Worm (Caenorhabditis elegans) whole organism, L3 larva: Measurements from ENCODE around the gene ttr-43.

Experiments used
- R02D3.7 ChIP-seq: fragments of 150-350 bp; optimal IDR thresholded peaks from 2 replicates; lab custom pipeline; 2014; ENCODE audit warnings: missing biosample characterization, missing genetic modification characterization
- ZK546.5 ChIP-seq: sonication (generic microtip); optimal IDR thresholded peaks from 2 replicates; lab custom pipeline; 2017; ENCODE audit warnings: missing biosample characterization, missing genetic modification characterization
- aly-2 ChIP-seq: fragments of 150-350 bp; optimal IDR thresholded peaks from 2 replicates; lab custom pipeline; 2014; ENCODE audit warnings: missing biosample characterization, missing genetic modification characterization
- ama-1 ChIP-seq: fragments of 150-350 bp; optimal IDR thresholded peaks from 2 replicates; lab custom pipeline; 2018
- ceh-16 ChIP-seq: sonication (generic microtip); optimal IDR thresholded peaks from 2 replicates; lab custom pipeline; 2017; ENCODE audit warnings: missing biosample characterization, missing genetic modification characterization
- ceh-28 ChIP-seq: fragments of 150-350 bp; optimal IDR thresholded peaks from 2 replicates; lab custom pipeline; 2014; ENCODE audit warnings: missing biosample characterization, missing genetic modification reagents, missing genetic modification characterization
- ceh-82 ChIP-seq: fragments of 150-350 bp; optimal IDR thresholded peaks from 2 replicates; lab custom pipeline; 2014; ENCODE audit warnings: missing biosample characterization, missing genetic modification characterization
- ceh-9 ChIP-seq: sonication (generic microtip); optimal IDR thresholded peaks from 2 replicates; lab custom pipeline; 2018; ENCODE audit warnings: missing biosample characterization, missing genetic modification characterization
- daf-12 ChIP-seq: fragments of 150-350 bp; optimal IDR thresholded peaks from 2 replicates; lab custom pipeline; 2014; ENCODE audit warnings: missing biosample characterization, missing genetic modification reagents, missing genetic modification characterization
- egl-27 ChIP-seq: sonication (generic microtip); optimal IDR thresholded peaks from 4 replicates; lab custom pipeline; 2017; ENCODE audit warnings: missing biosample characterization, missing genetic modification reagents, missing genetic modification characterization
- egl-5 ChIP-seq: fragments of 150-350 bp; optimal IDR thresholded peaks from 2 replicates; lab custom pipeline; 2017; ENCODE audit warnings: missing biosample characterization, missing genetic modification reagents, missing genetic modification characterization, inconsistent platforms
- elt-1 ChIP-seq: fragments of 150-350 bp; optimal IDR thresholded peaks from 2 replicates; lab custom pipeline; 2014; ENCODE audit warnings: missing biosample characterization, missing genetic modification characterization
- elt-2 ChIP-seq: sonication (generic microtip); optimal IDR thresholded peaks from 2 replicates; lab custom pipeline; 2016; ENCODE audit warnings: missing genetic modification reagents, mild to moderate bottlenecking, missing genetic modification characterization, missing compliant biosample characterization
- elt-3 ChIP-seq, 3 experiments: fragments of 150-350 bp in 1 of 3; sonication (generic microtip) in 2 of 3; optimal IDR thresholded peaks; 2 replicates in 2 of 3; 4 replicates in 1 of 3; lab custom pipeline; 2014 to 2017; ENCODE audit warnings: missing biosample characterization in 3 of 3, missing genetic modification characterization in 3 of 3
- eor-1 ChIP-seq, 2 experiments: fragments of 150-350 bp; optimal IDR thresholded peaks; 2 replicates each; lab custom pipeline; 2014 to 2018; ENCODE audit warnings: missing biosample characterization in 2 of 2, missing genetic modification characterization in 2 of 2
- fkh-10 ChIP-seq: sonication (generic microtip); optimal IDR thresholded peaks from 2 replicates; lab custom pipeline; 2017; ENCODE audit warnings: missing biosample characterization, missing genetic modification reagents, missing genetic modification characterization
- fkh-2 ChIP-seq: fragments of 150-350 bp; optimal IDR thresholded peaks from 2 replicates; lab custom pipeline; 2014; ENCODE audit warnings: missing biosample characterization, missing genetic modification reagents, missing genetic modification characterization
- fos-1 ChIP-seq: fragments of 150-350 bp; optimal IDR thresholded peaks from 2 replicates; lab custom pipeline; 2014; ENCODE audit warnings: missing biosample characterization, missing genetic modification characterization
- hmg-11 ChIP-seq: sonication (generic microtip); optimal IDR thresholded peaks from 2 replicates; lab custom pipeline; 2016; ENCODE audit warnings: missing genetic modification characterization, missing compliant biosample characterization
- jun-1 ChIP-seq: fragments of 150-350 bp; optimal IDR thresholded peaks from 2 replicates; lab custom pipeline; 2014; ENCODE audit warnings: missing biosample characterization, missing genetic modification reagents, missing genetic modification characterization
- lin-15B ChIP-seq: fragments of 150-350 bp; optimal IDR thresholded peaks from 2 replicates; lab custom pipeline; 2014; ENCODE audit warnings: missing biosample characterization, missing genetic modification characterization
- lin-39 ChIP-seq: fragments of 150-350 bp; optimal IDR thresholded peaks from 2 replicates; lab custom pipeline; 2018; ENCODE audit warnings: missing biosample characterization, missing genetic modification reagents, missing genetic modification characterization
- lsy-12 ChIP-seq: sonication (generic microtip); optimal IDR thresholded peaks from 2 replicates; lab custom pipeline; 2016; ENCODE audit warnings: mild to moderate bottlenecking, missing genetic modification characterization, missing compliant biosample characterization
- mdl-1 ChIP-seq: fragments of 150-350 bp; optimal IDR thresholded peaks from 2 replicates; lab custom pipeline; 2014; ENCODE audit warnings: missing biosample characterization, missing genetic modification characterization
- mml-1 ChIP-seq: fragments of 150-350 bp; sonication (generic microtip); optimal IDR thresholded peaks from 3 replicates; lab custom pipeline; 2014; ENCODE audit warnings: missing biosample characterization, missing genetic modification characterization
- nfya-1 ChIP-seq: sonication (generic microtip); optimal IDR thresholded peaks from 2 replicates; lab custom pipeline; 2017; ENCODE audit warnings: missing genetic modification characterization, mild to moderate bottlenecking, missing compliant biosample characterization, antibody characterized with exemption, moderate library complexity; ENCODE audit not compliant: insufficient read depth
- nhr-11 ChIP-seq: fragments of 150-350 bp; optimal IDR thresholded peaks from 2 replicates; lab custom pipeline; 2014; ENCODE audit warnings: missing biosample characterization, missing genetic modification characterization
- nhr-12 ChIP-seq: fragments of 150-350 bp; optimal IDR thresholded peaks from 2 replicates; lab custom pipeline; 2014; ENCODE audit warnings: missing biosample characterization, missing genetic modification characterization
- nhr-23 ChIP-seq: fragments of 150-350 bp; optimal IDR thresholded peaks from 2 replicates; lab custom pipeline; 2014; ENCODE audit warnings: missing biosample characterization, missing genetic modification reagents, missing genetic modification characterization
- nhr-237 ChIP-seq: fragments of 150-350 bp; optimal IDR thresholded peaks from 2 replicates; lab custom pipeline; 2014; ENCODE audit warnings: missing biosample characterization, missing genetic modification characterization
- nhr-25 ChIP-seq: sonication (generic microtip); optimal IDR thresholded peaks from 2 replicates; lab custom pipeline; 2017; ENCODE audit warnings: missing biosample characterization, missing genetic modification characterization
- nhr-28 ChIP-seq: fragments of 150-350 bp; optimal IDR thresholded peaks from 2 replicates; lab custom pipeline; 2014; ENCODE audit warnings: missing biosample characterization, missing genetic modification characterization
- nhr-43 ChIP-seq: sonication (generic microtip); optimal IDR thresholded peaks from 2 replicates; lab custom pipeline; 2016; ENCODE audit warnings: mild to moderate bottlenecking, missing genetic modification characterization, missing compliant biosample characterization; ENCODE audit not compliant: poor library complexity, severe bottlenecking
- nhr-67 ChIP-seq: fragments of 150-350 bp; optimal IDR thresholded peaks from 2 replicates; lab custom pipeline; 2014; ENCODE audit warnings: missing biosample characterization, missing genetic modification characterization
- nhr-76 ChIP-seq: fragments of 150-350 bp; sonication (generic microtip); optimal IDR thresholded peaks from 5 replicates; lab custom pipeline; 2014; ENCODE audit warnings: missing biosample characterization, missing genetic modification characterization
- nhr-77 ChIP-seq: fragments of 150-350 bp; optimal IDR thresholded peaks from 2 replicates; lab custom pipeline; 2014; ENCODE audit warnings: missing biosample characterization, missing genetic modification characterization
- pha-4 ChIP-seq: fragments of 150-350 bp; optimal IDR thresholded peaks from 2 replicates; lab custom pipeline; 2014; ENCODE audit warnings: missing biosample characterization, missing genetic modification reagents, missing genetic modification characterization
- pqm-1 ChIP-seq: fragments of 150-350 bp; optimal IDR thresholded peaks from 2 replicates; lab custom pipeline; 2017; ENCODE audit warnings: missing biosample characterization, missing genetic modification characterization, inconsistent platforms
- sea-2 ChIP-seq: fragments of 150-350 bp; sonication (generic microtip); optimal IDR thresholded peaks from 4 replicates; lab custom pipeline; 2014; ENCODE audit warnings: missing biosample characterization, missing genetic modification reagents, missing genetic modification characterization
- skn-1 ChIP-seq: fragments of 150-350 bp; optimal IDR thresholded peaks from 2 replicates; lab custom pipeline; 2014; ENCODE audit warnings: missing biosample characterization, missing genetic modification characterization
- snpc-4 ChIP-seq: fragments of 150-350 bp; optimal IDR thresholded peaks from 2 replicates; lab custom pipeline; 2014; ENCODE audit warnings: missing biosample characterization, missing genetic modification characterization
- tbx-2 ChIP-seq: sonication (generic microtip); optimal IDR thresholded peaks from 2 replicates; lab custom pipeline; 2016; ENCODE audit warnings: mild to moderate bottlenecking, missing genetic modification characterization, missing compliant biosample characterization
- unc-39 ChIP-seq: sonication (generic microtip); optimal IDR thresholded peaks from 4 replicates; lab custom pipeline; 2017; ENCODE audit warnings: missing biosample characterization, missing genetic modification characterization
- unc-62 ChIP-seq: fragments of 150-350 bp; sonication (generic microtip); optimal IDR thresholded peaks from 4 replicates; lab custom pipeline; 2014; ENCODE audit warnings: missing biosample characterization, missing genetic modification reagents, missing genetic modification characterization
- zag-1 ChIP-seq: fragments of 150-350 bp; optimal IDR thresholded peaks from 2 replicates; lab custom pipeline; 2014; ENCODE audit warnings: missing biosample characterization, missing genetic modification characterization
- ztf-11 ChIP-seq: fragments of 150-350 bp; optimal IDR thresholded peaks from 2 replicates; lab custom pipeline; 2014; ENCODE audit warnings: missing biosample characterization, missing genetic modification characterization
- ztf-4 ChIP-seq: fragments of 150-350 bp; optimal IDR thresholded peaks from 2 replicates; lab custom pipeline; 2014; ENCODE audit warnings: missing biosample characterization, missing genetic modification characterization

ttr-43 gene

DNA sequence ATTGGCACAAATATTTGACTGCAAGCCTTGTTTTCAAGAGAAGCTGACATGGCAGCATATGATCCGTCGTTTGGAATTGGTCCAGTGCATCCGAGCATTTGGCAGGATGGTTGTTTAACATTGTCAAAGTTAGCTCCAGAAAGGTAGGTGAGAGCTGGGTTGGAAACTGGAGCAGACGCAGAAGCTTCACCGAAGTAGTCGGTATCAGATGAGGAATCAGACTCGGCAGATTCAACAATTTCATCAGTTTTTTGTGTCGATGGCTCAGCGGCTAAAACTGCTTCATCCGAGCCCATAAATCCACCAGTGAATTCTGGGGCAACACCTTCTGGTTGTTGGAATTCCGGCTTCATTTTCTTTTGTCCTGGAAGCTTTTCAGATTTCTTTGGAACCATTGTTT lies 40.9 kb downstream of the ttr-43 start:
- no peak for TF ChIP-seq elt-2
- no peak for TF ChIP-seq unc-39 (tag; lab: Kevin White, UChicago)
- TF ChIP-seq sea-2 (GFP tag; lab: Kevin White, UChicago) = no peak
- TF ChIP-seq nhr-43 (tag; lab: Kevin White, UChicago) = peak; percentile 50
- TF ChIP-seq mml-1 (tag; lab: Kevin White, UChicago) = no peak
- peak; percentile 95 for TF ChIP-seq ama-1 (lab: Kevin White, UChicago)
- TF ChIP-seq nhr-25 (tag; lab: Kevin White, UChicago) = peak; percentile 36

DNA sequence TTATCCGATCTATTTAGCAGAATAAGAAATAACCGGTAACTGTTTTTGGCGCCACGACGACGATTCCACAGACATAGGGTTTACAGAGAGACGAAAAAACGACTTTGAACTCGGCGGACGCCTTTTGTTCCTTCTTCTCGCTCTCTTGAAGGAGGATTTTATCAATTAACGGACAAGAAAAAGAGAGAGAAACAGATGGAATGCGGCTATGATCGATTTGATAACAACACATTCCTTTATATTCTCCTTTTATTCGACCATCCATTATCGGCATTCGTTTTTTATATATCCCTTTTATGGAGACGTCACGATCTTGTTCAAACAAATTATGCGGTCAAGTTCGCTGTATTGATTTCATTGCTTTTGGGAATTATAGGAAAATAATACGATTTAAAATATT lies 41.7 kb downstream of the ttr-43 start:
- peak; percentile 73 for TF ChIP-seq nhr-43 (tag; lab: Kevin White, UChicago)
- TF ChIP-seq nhr-77 (tag; lab: Kevin White, UChicago) = no peak
- peak; percentile 15 for TF ChIP-seq ceh-28 (tag; lab: Kevin White, UChicago)
- peak; percentile 65 for TF ChIP-seq tbx-2 (tag; lab: Kevin White, UChicago)
- TF ChIP-seq unc-62 (GFP tag; lab: Kevin White, UChicago) = no peak
- TF ChIP-seq ama-1 (lab: Kevin White, UChicago) = peak; percentile 97
- no peak for TF ChIP-seq pqm-1 (tag; lab: Kevin White, UChicago)
- no peak for TF ChIP-seq ceh-16 (tag; lab: Kevin White, UChicago)
- no peak for TF ChIP-seq skn-1 (tag; lab: Kevin White, UChicago)
- no peak for TF ChIP-seq ceh-9 (tag; lab: Kevin White, UChicago)
- TF ChIP-seq sea-2 (GFP tag; lab: Kevin White, UChicago) = no peak
- TF ChIP-seq unc-39 (tag; lab: Kevin White, UChicago) = no peak
- TF ChIP-seq egl-5 (tag; lab: Kevin White, UChicago) = no peak
- no peak for TF ChIP-seq nhr-67
- no peak for TF ChIP-seq aly-2 (tag; lab: Kevin White, UChicago)
- no peak for TF ChIP-seq nhr-11 (tag; lab: Kevin White, UChicago)
- no peak for TF ChIP-seq eor-1 (tag; optimal IDR thresholded peaks at IDR 0.05; lab: Kevin White, UChicago)
- TF ChIP-seq snpc-4 (tag; lab: Kevin White, UChicago) = no peak
- no peak for TF ChIP-seq elt-2
- no peak for TF ChIP-seq nhr-237 (tag; lab: Kevin White, UChicago)
- TF ChIP-seq nhr-12 (tag; lab: Kevin White, UChicago) = no peak
- TF ChIP-seq ZK546.5 (tag; lab: Kevin White, UChicago) = no peak
- TF ChIP-seq elt-3 (tag; optimal IDR thresholded peaks at IDR 0.05; lab: Kevin White, UChicago) = no peak
- no peak for TF ChIP-seq pha-4 (tag; lab: Kevin White, UChicago)
- peak; percentile 74 for TF ChIP-seq nhr-23 (tag; lab: Kevin White, UChicago)
- TF ChIP-seq lin-15B (tag; lab: Kevin White, UChicago) = no peak
- TF ChIP-seq nhr-25 (tag; lab: Kevin White, UChicago) = peak; percentile 45
- no peak for TF ChIP-seq fkh-10 (GFP tag; lab: Kevin White, UChicago)
- TF ChIP-seq ztf-11 (tag; lab: Kevin White, UChicago) = no peak
- TF ChIP-seq hmg-11 (tag; lab: Kevin White, UChicago) = no peak
- TF ChIP-seq egl-27 (tag; lab: Kevin White, UChicago) = no peak
- TF ChIP-seq ztf-4 (tag; lab: Kevin White, UChicago) = peak; percentile 50
- TF ChIP-seq fkh-2 (tag; lab: Kevin White, UChicago) = no peak
- peak; percentile 8 for TF ChIP-seq nhr-28 (tag; lab: Kevin White, UChicago)
- TF ChIP-seq elt-1 (tag; lab: Kevin White, UChicago) = no peak
- TF ChIP-seq ceh-82 (tag; lab: Kevin White, UChicago) = no peak
- no peak for TF ChIP-seq nhr-76
- no peak for TF ChIP-seq mdl-1 (tag; lab: Kevin White, UChicago)
- no peak for TF ChIP-seq nfya-1
- no peak for TF ChIP-seq R02D3.7 (tag; lab: Kevin White, UChicago)
- TF ChIP-seq mml-1 (tag; lab: Kevin White, UChicago) = no peak
- no peak for TF ChIP-seq lin-39 (tag; lab: Kevin White, UChicago)
- no peak for TF ChIP-seq fos-1
- peak; percentile 66 for TF ChIP-seq lsy-12 (tag; lab: Kevin White, UChicago)
- TF ChIP-seq zag-1 (tag; lab: Kevin White, UChicago) = no peak
- no peak for TF ChIP-seq jun-1 (tag; lab: Kevin White, UChicago)
- TF ChIP-seq daf-12 (tag; lab: Kevin White, UChicago) = no peak
